Worm (Caenorhabditis elegans): ENCODE data around the gene R04B5.11.

Gene R04B5.11

ce11 chrV:10043234-10043796, 47.7 kb downstream of the R04B5.11 start, which contains the start of gene T06E8.8 (continued):
- TF ChIP-seq ztf-6 (GFP tag; IDR thresholded peaks at IDR 0.05), result no peak
- TF ChIP-seq ztf-18 (tag; optimal IDR thresholded peaks at IDR 0.05), result no peak
- TF ChIP-seq rcor-1 (GFP tag; IDR thresholded peaks at IDR 0.05), result no peak
- no peak for TF ChIP-seq sdz-38 (tag; optimal IDR thresholded peaks at IDR 0.05)
- no peak for TF ChIP-seq ama-1 (optimal IDR thresholded peaks at IDR 0.05)
- no peak for TF ChIP-seq ama-1 (GFP tag; optimal IDR thresholded peaks at IDR 0.05)
- peak; percentile 75 for TF ChIP-seq somi-1 (GFP tag; optimal IDR thresholded peaks at IDR 0.05)
- no peak for TF ChIP-seq egl-18 (GFP tag; IDR thresholded peaks at IDR 0.05)
- TF ChIP-seq snpc-1.3 (tag; optimal IDR thresholded peaks at IDR 0.05; ENCODE audit: insufficient read depth), result no peak
- no peak for TF ChIP-seq rpc-1 (optimal IDR thresholded peaks at IDR 0.05)
- TF ChIP-seq rpc-1 (tag; optimal IDR thresholded peaks at IDR 0.05), result no peak
- no peak for TF ChIP-seq ceh-58 (GFP tag; IDR thresholded peaks at IDR 0.05)
- no peak for TF ChIP-seq dox-1 (GFP tag; IDR thresholded peaks at IDR 0.05)
- no peak for TF ChIP-seq madf-10 (tag; optimal IDR thresholded peaks at IDR 0.05)
- TF ChIP-seq T26A5.8 (tag; optimal IDR thresholded peaks at IDR 0.05), result no peak
- no peak for TF ChIP-seq athp-1 (tag; optimal IDR thresholded peaks at IDR 0.05)
- peak in 1 of 3 experiments; percentile 25 for TF ChIP-seq lin-35 (GFP tag; optimal IDR thresholded peaks at IDR 0.05)
- TF ChIP-seq ztf-25 (GFP tag; IDR thresholded peaks at IDR 0.05), result no peak
- TF ChIP-seq aptf-2 (GFP tag; conservative IDR thresholded peaks at IDR 0.05), result no peak
- no peak for TF ChIP-seq F49E8.2 (tag; optimal IDR thresholded peaks at IDR 0.05; ENCODE audit: insufficient read depth)
- no peak for TF ChIP-seq fkh-3 (tag; optimal IDR thresholded peaks at IDR 0.05)
- TF ChIP-seq efl-1 (GFP tag; optimal IDR thresholded peaks at IDR 0.05), result no peak
- no peak for TF ChIP-seq B0261.1 (tag; optimal IDR thresholded peaks at IDR 0.05)
- no peak for TF ChIP-seq nfyb-1 (GFP tag; IDR thresholded peaks at IDR 0.05)
- TF ChIP-seq hmg-1.2 (GFP tag; IDR thresholded peaks at IDR 0.05), result peak; percentile 41; the same call in 1 of the 2 replicates
- no peak for TF ChIP-seq die-1 (tag; optimal IDR thresholded peaks at IDR 0.05)
- TF ChIP-seq nhr-120 (GFP tag; IDR thresholded peaks at IDR 0.05), result no peak
- no peak for TF ChIP-seq B0336.3 (GFP tag; IDR thresholded peaks at IDR 0.05)
- TF ChIP-seq F39B2.1 (GFP tag; IDR thresholded peaks at IDR 0.05), result no peak
- no peak for TF ChIP-seq ceh-100 (GFP tag; IDR thresholded peaks at IDR 0.05)
- no peak for TF ChIP-seq lin-54 (GFP tag; optimal IDR thresholded peaks at IDR 0.05)
- TF ChIP-seq attf-5 (GFP tag; optimal IDR thresholded peaks at IDR 0.05), result no peak
- no peak for TF ChIP-seq rec-8 (tag; optimal IDR thresholded peaks at IDR 0.05)
- no peak for TF ChIP-seq bed-2 (GFP tag; IDR thresholded peaks at IDR 0.05)
- TF ChIP-seq egl-44 (GFP tag; IDR thresholded peaks at IDR 0.05), result no peak
- no peak for TF ChIP-seq ets-4 (GFP tag; optimal IDR thresholded peaks at IDR 0.05)
- TF ChIP-seq xnd-1 (tag; optimal IDR thresholded peaks at IDR 0.05), result no peak
- no peak for TF ChIP-seq F52B5.7 (tag; optimal IDR thresholded peaks at IDR 0.05)
- TF ChIP-seq zim-3 (tag; optimal IDR thresholded peaks at IDR 0.05), result no peak
- peak; percentile 25; the same call in 1 of the 2 replicates for TF ChIP-seq egrh-3 (GFP tag; IDR thresholded peaks at IDR 0.05)
- no peak for TF ChIP-seq attf-3 (GFP tag; conservative IDR thresholded peaks at IDR 0.05)
- no peak for TF ChIP-seq cebp-1 (GFP tag; IDR thresholded peaks at IDR 0.05)
- peak; percentile 42 for TF ChIP-seq cebp-1 (tag; optimal IDR thresholded peaks at IDR 0.05)
- TF ChIP-seq Y53G8AR.9 (GFP tag; conservative IDR thresholded peaks at IDR 0.05), result no peak
- TF ChIP-seq ceh-27 (GFP tag; optimal IDR thresholded peaks at IDR 0.05), result peak; percentile 25
- TF ChIP-seq akir-1 (GFP tag; optimal IDR thresholded peaks at IDR 0.05), result no peak
- TF ChIP-seq nhr-90 (tag; optimal IDR thresholded peaks at IDR 0.05), result no peak
- peak; percentile 28; the same call in 1 of the 2 replicates for TF ChIP-seq mcd-1 (GFP tag; IDR thresholded peaks at IDR 0.05)
- no peak for TF ChIP-seq ZK185.1 (tag; optimal IDR thresholded peaks at IDR 0.05; ENCODE audit: poor library complexity, severe bottlenecking)
- TF ChIP-seq Y56A3A.18 (GFP tag; IDR thresholded peaks at IDR 0.05), result no peak
